Fruit fly (Drosophila melanogaster): ENCODE results near the gene ex.

Gene ex

DNA sequence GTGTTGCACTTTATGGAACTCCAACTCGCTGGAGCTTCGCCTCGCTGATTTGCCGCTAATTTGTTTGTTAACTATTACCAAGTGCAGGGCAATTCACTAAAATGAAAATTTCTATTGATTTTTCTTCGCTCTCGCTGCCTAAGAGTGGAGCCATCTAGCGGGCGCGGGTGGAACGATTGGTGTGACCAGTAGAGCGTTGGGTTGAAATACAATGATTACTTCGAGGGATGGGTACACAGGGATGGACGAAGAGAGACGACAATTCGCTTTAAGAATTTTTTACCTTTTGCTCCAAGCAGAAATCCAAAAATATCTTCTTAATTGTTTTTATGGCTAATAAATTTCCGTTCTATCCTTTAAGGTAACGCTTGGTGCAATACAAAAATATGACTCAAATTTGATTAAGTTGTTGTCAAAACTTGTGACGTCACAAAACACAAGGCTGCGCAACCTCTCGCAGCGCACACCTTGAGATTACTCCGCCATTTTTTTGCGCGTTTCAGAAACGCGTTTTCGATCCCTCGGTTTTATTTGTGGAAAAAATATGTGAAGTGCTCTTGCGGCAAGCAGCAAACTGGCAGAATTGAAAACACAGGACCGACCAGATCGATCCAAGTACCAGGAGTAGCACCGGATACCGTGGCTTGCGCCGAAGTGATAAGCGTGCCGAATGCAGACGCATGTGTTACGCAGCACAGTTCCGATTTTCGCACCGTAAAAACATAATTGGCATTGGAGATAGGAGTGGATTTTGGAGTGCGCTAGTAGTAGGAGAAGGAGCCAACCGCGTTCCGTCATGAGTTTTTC is 16.2 kb upstream of the ex start, which contains the start of the genes AP-2alpha and ebi (continued):
- TF ChIP-seq CG12391 (tag; optimal IDR thresholded peaks at IDR 0.05) (peak; percentile 93), ewg (GFP tag; optimal IDR thresholded peaks at IDR 0.05) (peak; percentile 89), Deaf1 (tag; optimal IDR thresholded peaks at IDR 0.05) (no peak), pfk (GFP tag; optimal IDR thresholded peaks at IDR 0.05) (peak; percentile 31), Adf1 (GFP tag; IDR thresholded peaks at IDR 0.05) (peak; percentile 67), CG10431 (GFP tag; optimal IDR thresholded peaks at IDR 0.05) (peak; percentile 70), CG13424 (tag; optimal IDR thresholded peaks at IDR 0.05) (peak; percentile 88), CG6791 (GFP tag; IDR thresholded peaks at IDR 0.05; ENCODE audit: partially characterized antibody) (no peak), lbe (GFP tag; optimal IDR thresholded peaks at IDR 0.05) (peak; percentile 52), inv (GFP tag; IDR thresholded peaks at IDR 0.05; ENCODE audit: partially characterized antibody) (no peak), kah (GFP tag; optimal IDR thresholded peaks at IDR 0.05) (no peak), lab (GFP tag; optimal IDR thresholded peaks at IDR 0.05) (peak; percentile 83), MESR4 (GFP tag; optimal IDR thresholded peaks at IDR 0.05) (peak; percentile 75), CG9437 (GFP tag; optimal IDR thresholded peaks at IDR 0.05) (peak; percentile 79), CG31224 (GFP tag; IDR thresholded peaks at IDR 0.05) (peak; percentile 81), Bdp1 (GFP tag; optimal IDR thresholded peaks at IDR 0.05) (peak; percentile 83), CG8388 (GFP tag; optimal IDR thresholded peaks at IDR 0.05) (peak; percentile 68), CG17328 (GFP tag; IDR thresholded peaks at IDR 0.05) (peak; percentile 81), sd (tag; optimal IDR thresholded peaks at IDR 0.05) (peak; percentile 53), dati (GFP tag; IDR thresholded peaks at IDR 0.05) (no peak), hkb (optimal IDR thresholded peaks at IDR 0.05) (peak; percentile 92), hkb (GFP tag; IDR thresholded peaks at IDR 0.05) (peak; percentile 81), wek (GFP tag; optimal IDR thresholded peaks at IDR 0.05) (no peak), gfzf (GFP tag; optimal IDR thresholded peaks at IDR 0.05) (peak; percentile 97), CG18476 (GFP tag; optimal IDR thresholded peaks at IDR 0.05) (peak; percentile 73), CG5180 (GFP tag; optimal IDR thresholded peaks at IDR 0.05) (peak; percentile 39), nerfin-1 (tag; optimal IDR thresholded peaks at IDR 0.05) (peak; percentile 78), Sox102F (GFP tag; optimal IDR thresholded peaks at IDR 0.05) (no peak), usp (GFP tag; optimal IDR thresholded peaks at IDR 0.05) (no peak), unpg (GFP tag; optimal IDR thresholded peaks at IDR 0.05) (peak; percentile 70), danr (GFP tag; IDR thresholded peaks at IDR 0.05) (peak; percentile 87), CG3995 (GFP tag; optimal IDR thresholded peaks at IDR 0.05) (peak; percentile 68), Mes4 (GFP tag; optimal IDR thresholded peaks at IDR 0.05) (peak; percentile 91), CG15696 (tag; optimal IDR thresholded peaks at IDR 0.05) (peak; percentile 83), grn (GFP tag; optimal IDR thresholded peaks at IDR 0.05) (peak; percentile 44), TFAM (GFP tag; optimal IDR thresholded peaks at IDR 0.05) (no peak), jing (GFP tag; optimal IDR thresholded peaks at IDR 0.05) (peak; percentile 59), CG8924 (tag; optimal IDR thresholded peaks at IDR 0.05) (peak; percentile 90), CG31388 (GFP tag; optimal IDR thresholded peaks at IDR 0.05) (peak; percentile 47), CG7786 (GFP tag; optimal IDR thresholded peaks at IDR 0.05) (peak; percentile 95), Dbx (GFP tag; IDR thresholded peaks at IDR 0.05) (peak; percentile 91), CkIIα-i1 (GFP tag; IDR thresholded peaks at IDR 0.05) (no peak), CG2120 (GFP tag; optimal IDR thresholded peaks at IDR 0.05) (peak; percentile 96), lov (optimal IDR thresholded peaks at IDR 0.05) (no peak), lov (GFP tag; IDR thresholded peaks at IDR 0.05) (no peak), amos (GFP tag; IDR thresholded peaks at IDR 0.05; ENCODE audit: partially characterized antibody) (peak; percentile 32; the same call in 1 of the 2 replicates), pnt (GFP tag; optimal IDR thresholded peaks at IDR 0.05) (peak; percentile 95), prd (optimal IDR thresholded peaks at IDR 0.05) (no peak), prd (GFP tag; IDR thresholded peaks at IDR 0.05) (peak; percentile 95)
